Fruit fly (Drosophila melanogaster) whole organism, embryonic: ENCODE results near the gene Fbp2.

Experiments
- Ada2b ChIP-seq: fragments of 200-800 bp; sonication (Bioruptor generic); IDR thresholded peaks from 2 replicates; pipeline ENCODE4 v1.3.6; 2022; ENCODE audit warnings: missing biosample characterization, missing genetic modification characterization
- CG10267 ChIP-seq: fragments of 200-800 bp; sonication (Bioruptor generic); optimal IDR thresholded peaks from 2 replicates; lab custom pipeline; 2018; ENCODE audit warnings: missing biosample characterization, mild to moderate bottlenecking, missing genetic modification characterization, moderate library complexity
- CG10366 ChIP-seq: fragments of 200-800 bp; sonication (Bioruptor generic); IDR thresholded peaks from 2 replicates; pipeline ENCODE4 v1.3.6; 2022; ENCODE audit warnings: missing biosample characterization, missing genetic modification characterization
- CG11247 ChIP-seq: fragments of 200-800 bp; sonication (Bioruptor generic); IDR thresholded peaks from 2 replicates; pipeline ENCODE4 v1.3.6; 2022; ENCODE audit warnings: missing biosample characterization, missing genetic modification characterization
- CG15011 ChIP-seq: fragments of 200-800 bp; sonication (Bioruptor generic); optimal IDR thresholded peaks from 3 replicates; lab custom pipeline; 2018; ENCODE audit warnings: missing biosample characterization, mild to moderate bottlenecking, missing genetic modification characterization
- CG15514 ChIP-seq: fragments of 200-800 bp; sonication (Bioruptor generic); optimal IDR thresholded peaks from 3 replicates; lab custom pipeline; 2017; ENCODE audit warnings: missing biosample characterization, missing genetic modification characterization, mild to moderate bottlenecking, moderate library complexity, missing genetic modification reagents
- CG15601 ChIP-seq: fragments of 200-800 bp; sonication (Bioruptor generic); optimal IDR thresholded peaks from 3 replicates; lab custom pipeline; 2019; ENCODE audit warnings: missing biosample characterization, mild to moderate bottlenecking, missing genetic modification characterization, moderate library complexity
- CG17328 ChIP-seq: fragments of 200-800 bp; sonication (Bioruptor generic); IDR thresholded peaks from 2 replicates; pipeline ENCODE4 v1.3.6; 2022; ENCODE audit warnings: missing biosample characterization, missing genetic modification characterization
- CG18262 ChIP-seq: fragments of 200-800 bp; optimal IDR thresholded peaks from 3 replicates; lab custom pipeline; 2019; ENCODE audit warnings: missing biosample characterization, mild to moderate bottlenecking, missing genetic modification characterization, moderate library complexity
- CG2129 ChIP-seq: fragments of 200-800 bp; sonication (Bioruptor generic); IDR thresholded peaks from 2 replicates; pipeline ENCODE4 v1.3.6; 2022; ENCODE audit warnings: missing biosample characterization, missing genetic modification characterization; ENCODE audit not compliant: partially characterized antibody
- CG31224 ChIP-seq: fragments of 200-800 bp; sonication (Bioruptor generic); IDR thresholded peaks from 2 replicates; pipeline ENCODE4 v1.3.6; 2022; ENCODE audit warnings: missing biosample characterization, missing genetic modification characterization
- CG3163 ChIP-seq: fragments of 200-800 bp; sonication (Bioruptor generic); optimal IDR thresholded peaks from 3 replicates; lab custom pipeline; 2016; ENCODE audit warnings: missing biosample characterization, missing genetic modification characterization
- CG32767 ChIP-seq: fragments of 200-800 bp; sonication (Bioruptor generic); IDR thresholded peaks from 2 replicates; pipeline ENCODE4 v1.3.6; 2022; ENCODE audit warnings: missing biosample characterization, missing genetic modification characterization
- CG3995 ChIP-seq: fragments of 200-800 bp; sonication (Bioruptor generic); optimal IDR thresholded peaks from 3 replicates; lab custom pipeline; 2016; ENCODE audit warnings: missing biosample characterization, missing genetic modification characterization
- CG42726 ChIP-seq: fragments of 200-800 bp; sonication (Bioruptor generic); IDR thresholded peaks from 2 replicates; pipeline ENCODE4 v1.3.6; 2022; ENCODE audit warnings: missing biosample characterization, missing genetic modification characterization; ENCODE audit not compliant: partially characterized antibody
- CG6254 ChIP-seq: fragments of 200-800 bp; sonication (Bioruptor generic); optimal IDR thresholded peaks from 3 replicates; lab custom pipeline; 2017; ENCODE audit warnings: mild to moderate bottlenecking, missing biosample characterization, missing genetic modification reagents, missing genetic modification characterization
- CG6791 ChIP-seq: fragments of 200-800 bp; sonication (Bioruptor generic); IDR thresholded peaks from 3 replicates; pipeline ENCODE4 v1.3.6; 2022; ENCODE audit warnings: missing biosample characterization, missing genetic modification characterization; ENCODE audit not compliant: partially characterized antibody
- CG6813 ChIP-seq: fragments of 200-800 bp; sonication (Bioruptor generic); optimal IDR thresholded peaks from 2 replicates; lab custom pipeline; 2017; ENCODE audit warnings: missing biosample characterization, missing genetic modification characterization, mild to moderate bottlenecking, moderate library complexity, missing genetic modification reagents
- CG6854 ChIP-seq: fragments of 200-800 bp; sonication (Bioruptor generic); optimal IDR thresholded peaks from 3 replicates; lab custom pipeline; 2017; ENCODE audit warnings: missing biosample characterization, mild to moderate bottlenecking, missing genetic modification characterization
- CG7556 ChIP-seq: fragments of 200-800 bp; sonication (Bioruptor generic); optimal IDR thresholded peaks from 2 replicates; lab custom pipeline; 2017; ENCODE audit warnings: missing biosample characterization, mild to moderate bottlenecking, missing genetic modification characterization
- CG7839 ChIP-seq: fragments of 200-800 bp; sonication (Bioruptor generic); optimal IDR thresholded peaks from 3 replicates; lab custom pipeline; 2018; ENCODE audit warnings: missing biosample characterization, mild to moderate bottlenecking, missing genetic modification characterization, moderate library complexity
- CG8290 ChIP-seq, 3 experiments: fragments of 200-800 bp; sonication (Bioruptor generic); optimal IDR thresholded peaks; 2 replicates each; lab custom pipeline; 2016 to 2019; ENCODE audit warnings: missing biosample characterization in 3 of 3, missing genetic modification characterization in 3 of 3, mild to moderate bottlenecking in 2 of 3, moderate library complexity in 1 of 3
- CG8388 ChIP-seq: fragments of 200-800 bp; sonication (Bioruptor generic); optimal IDR thresholded peaks from 2 replicates; lab custom pipeline; 2019; ENCODE audit warnings: missing biosample characterization, mild to moderate bottlenecking, missing genetic modification characterization, moderate library complexity
- CG9727 ChIP-seq: fragments of 200-800 bp; sonication (Bioruptor generic); optimal IDR thresholded peaks from 3 replicates; lab custom pipeline; 2017; ENCODE audit warnings: missing biosample characterization, mild to moderate bottlenecking, missing genetic modification characterization
- CG9932 ChIP-seq: fragments of 200-800 bp; sonication (Bioruptor generic); IDR thresholded peaks from 2 replicates; pipeline ENCODE4 v1.3.6; 2022; ENCODE audit warnings: missing biosample characterization, missing genetic modification characterization
- Deaf1 ChIP-seq: fragments of 200-800 bp; optimal IDR thresholded peaks from 3 replicates; lab custom pipeline; 2019; ENCODE audit warnings: missing biosample characterization, mild to moderate bottlenecking, missing genetic modification characterization, moderate library complexity
- Elba2 ChIP-seq: fragments of 200-800 bp; sonication (Bioruptor generic); optimal IDR thresholded peaks from 3 replicates; lab custom pipeline; 2016; ENCODE audit warnings: missing biosample characterization, missing genetic modification characterization
- Fer3 ChIP-seq: fragments of 200-800 bp; sonication (Bioruptor generic); optimal IDR thresholded peaks from 2 replicates; lab custom pipeline; 2018; ENCODE audit warnings: missing biosample characterization, mild to moderate bottlenecking, missing genetic modification characterization, moderate library complexity
- HLH4C ChIP-seq: fragments of 200-800 bp; sonication (Bioruptor generic); IDR thresholded peaks from 3 replicates; pipeline ENCODE4 v1.3.6; 2022; ENCODE audit warnings: missing biosample characterization, missing genetic modification characterization; ENCODE audit not compliant: partially characterized antibody
- Ravus ChIP-seq: fragments of 200-800 bp; sonication (Bioruptor generic); IDR thresholded peaks from 2 replicates; pipeline ENCODE4 v1.3.6; 2022; ENCODE audit warnings: missing biosample characterization, missing genetic modification characterization
- Scr ChIP-seq: fragments of 200-800 bp; sonication (Bioruptor generic); IDR thresholded peaks from 2 replicates; pipeline ENCODE4 v1.3.6; 2022; ENCODE audit warnings: missing biosample characterization, missing genetic modification characterization; ENCODE audit not compliant: partially characterized antibody
- Spps ChIP-seq: fragments of 200-800 bp; sonication (Bioruptor generic); optimal IDR thresholded peaks from 2 replicates; lab custom pipeline; 2018; ENCODE audit warnings: missing biosample characterization, mild to moderate bottlenecking, missing genetic modification characterization
- ara ChIP-seq: fragments of 200-800 bp; sonication (Bioruptor generic); IDR thresholded peaks from 2 replicates; pipeline ENCODE4 v1.3.6; 2022; ENCODE audit warnings: missing biosample characterization, missing genetic modification characterization
- cas ChIP-seq: fragments of 200-800 bp; sonication (Bioruptor generic); IDR thresholded peaks from 2 replicates; pipeline ENCODE4 v1.3.6; 2022; ENCODE audit warnings: missing biosample characterization, missing genetic modification characterization
- dmrt11E ChIP-seq: fragments of 200-800 bp; sonication (Bioruptor generic); optimal IDR thresholded peaks from 3 replicates; lab custom pipeline; 2018; ENCODE audit warnings: missing biosample characterization, mild to moderate bottlenecking, missing genetic modification characterization, moderate library complexity
- ems ChIP-seq: fragments of 200-800 bp; sonication (Bioruptor generic); optimal IDR thresholded peaks from 3 replicates; lab custom pipeline; 2016; ENCODE audit warnings: missing biosample characterization, missing genetic modification characterization
- gcm ChIP-seq: fragments of 200-800 bp; sonication (Bioruptor generic); optimal IDR thresholded peaks from 2 replicates; lab custom pipeline; 2019; ENCODE audit warnings: missing biosample characterization, mild to moderate bottlenecking, missing genetic modification characterization, moderate library complexity
- gro ChIP-seq: fragments of 200-800 bp; sonication (Bioruptor generic); optimal IDR thresholded peaks from 2 replicates; lab custom pipeline; 2016; ENCODE audit warnings: missing biosample characterization, missing genetic modification characterization
- gsb-n ChIP-seq: fragments of 200-800 bp; sonication (Bioruptor generic); optimal IDR thresholded peaks from 3 replicates; lab custom pipeline; 2018; ENCODE audit warnings: missing biosample characterization, mild to moderate bottlenecking, missing genetic modification characterization
- inv ChIP-seq: fragments of 200-800 bp; sonication (Bioruptor generic); IDR thresholded peaks from 2 replicates; pipeline ENCODE4 v1.3.6; 2022; ENCODE audit warnings: missing biosample characterization, missing genetic modification characterization; ENCODE audit not compliant: partially characterized antibody
- nom ChIP-seq: fragments of 200-800 bp; sonication (Bioruptor generic); optimal IDR thresholded peaks from 2 replicates; lab custom pipeline; 2017; ENCODE audit warnings: missing biosample characterization, missing genetic modification characterization, mild to moderate bottlenecking, moderate library complexity, missing genetic modification reagents
- phol ChIP-seq: fragments of 200-800 bp; sonication (Bioruptor generic); optimal IDR thresholded peaks from 3 replicates; lab custom pipeline; 2018; ENCODE audit warnings: missing biosample characterization, mild to moderate bottlenecking, missing genetic modification characterization, moderate library complexity
- ranshi ChIP-seq: fragments of 200-800 bp; sonication (Bioruptor generic); IDR thresholded peaks from 2 replicates; pipeline ENCODE4 v1.3.6; 2022; ENCODE audit warnings: missing biosample characterization, missing genetic modification characterization
- row ChIP-seq: fragments of 200-800 bp; sonication (Bioruptor generic); IDR thresholded peaks from 3 replicates; pipeline ENCODE4 v1.3.6; 2022; ENCODE audit warnings: missing biosample characterization, missing genetic modification characterization
- slp2 ChIP-seq: fragments of 200-800 bp; sonication (Bioruptor generic); optimal IDR thresholded peaks from 2 replicates; lab custom pipeline; 2016; ENCODE audit warnings: missing biosample characterization, missing genetic modification characterization
- vnd ChIP-seq: fragments of 200-800 bp; sonication (Bioruptor generic); IDR thresholded peaks from 3 replicates; pipeline ENCODE4 v1.3.6; 2022; ENCODE audit warnings: missing biosample characterization, missing genetic modification characterization; ENCODE audit not compliant: partially characterized antibody
- yki ChIP-seq: fragments of >200 bp; optimal IDR thresholded peaks from 3 replicates; lab custom pipeline; 2018
- zf30C ChIP-seq: fragments of 200-800 bp; sonication (Bioruptor generic); optimal IDR thresholded peaks from 3 replicates; lab custom pipeline; 2018; ENCODE audit warnings: missing biosample characterization, mild to moderate bottlenecking, missing genetic modification characterization

The Fbp2 gene

DNA sequence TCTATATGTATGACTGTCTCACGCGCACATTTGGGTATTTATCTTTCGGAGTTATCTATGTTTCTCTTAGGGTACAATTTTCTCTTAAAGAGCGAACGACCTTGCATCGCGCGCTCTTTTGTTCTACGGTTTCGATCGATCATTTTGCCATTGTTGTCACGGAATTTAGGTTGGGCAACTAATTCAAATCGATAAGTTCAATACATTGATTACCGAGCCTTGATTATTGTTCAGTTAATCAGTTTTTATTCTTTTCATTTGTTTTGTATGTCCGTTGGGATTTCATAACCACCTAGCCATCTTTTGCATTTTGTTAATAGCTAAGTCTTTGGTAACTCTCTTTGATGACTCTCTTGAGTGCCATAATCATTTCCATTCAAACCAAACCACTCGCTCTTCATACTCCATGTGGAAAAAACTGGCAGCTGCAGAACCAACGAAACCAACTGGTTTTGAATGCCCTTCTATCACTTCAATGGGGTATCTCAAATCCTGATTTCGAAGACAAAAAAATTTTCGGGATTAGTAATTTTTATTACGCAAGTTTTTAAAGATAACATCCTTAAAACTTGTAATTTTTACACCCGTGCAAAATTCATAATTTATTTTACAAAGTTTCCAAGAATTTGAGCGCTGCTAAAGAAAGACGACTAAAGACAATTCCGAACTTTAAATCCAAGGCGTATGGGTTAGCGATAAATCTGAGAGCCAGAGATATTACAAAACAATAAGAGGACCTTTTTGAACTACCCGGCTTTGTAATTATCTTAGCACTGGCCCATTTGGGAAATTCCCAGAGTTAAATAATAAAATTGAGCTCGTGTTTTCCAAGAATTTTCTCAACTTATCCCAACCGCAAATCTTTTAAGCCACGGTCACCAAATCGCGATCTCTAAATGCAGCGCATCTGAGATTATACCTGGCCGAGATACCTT lies 22.0 kb downstream of the Fbp2 start (continued):
- TF ChIP-seq Fer3 (tag; lab: Kevin White, UChicago) (no peak), dmrt11E (no peak), Spps (tag; lab: Kevin White, UChicago) (no peak), CG7556 (GFP tag; lab: Kevin White, UChicago) (no peak), CG10366 (GFP tag; lab: Robert Waterston, UW) (no peak; the same call in 1 of the 2 replicates), CG15601 (tag; lab: Kevin White, UChicago) (no peak), cas (GFP tag; lab: Robert Waterston, UW) (no peak), gsb-n (tag; lab: Kevin White, UChicago) (no peak), ara (GFP tag; lab: Robert Waterston, UW) (no peak), CG7839 (tag; lab: Kevin White, UChicago) (no peak), nom (GFP tag; lab: Kevin White, UChicago) (no peak), phol (tag; lab: Kevin White, UChicago) (no peak), ranshi (GFP tag; lab: Robert Waterston, UW) (no peak), slp2 (GFP tag; lab: Kevin White, UChicago) (no peak), CG11247 (GFP tag; lab: Robert Waterston, UW) (no peak), CG2129 (GFP tag; lab: Robert Waterston, UW) (no peak), Elba2 (no peak), CG8290 (GFP tag; optimal IDR thresholded peaks at IDR 0.05; lab: Kevin White, UChicago) (no peak), CG8290 (tag; optimal IDR thresholded peaks at IDR 0.05; lab: Kevin White, UChicago) (peak in 1 of 2 experiments; percentile 27), CG18262 (tag; lab: Kevin White, UChicago) (peak; percentile 39), CG31224 (peak; percentile 55), zf30C (GFP tag; lab: Kevin White, UChicago) (no peak), CG6854 (no peak), CG6254 (GFP tag; lab: Kevin White, UChicago) (no peak), CG42726 (GFP tag; lab: Robert Waterston, UW) (no peak), vnd (no peak), Scr (GFP tag; lab: Robert Waterston, UW) (no peak), CG3163 (GFP tag; lab: Kevin White, UChicago) (peak; percentile 98), row (GFP tag; lab: Robert Waterston, UW) (no peak; the same call in 1 of the 3 replicates), yki (lab: Kevin White, UChicago) (peak; percentile 28), ems (GFP tag; lab: Kevin White, UChicago) (no peak), CG8388 (GFP tag; lab: Kevin White, UChicago) (no peak), CG32767 (GFP tag; lab: Robert Waterston, UW) (no peak), CG9727 (GFP tag; lab: Kevin White, UChicago) (peak; percentile 45), CG15514 (GFP tag; lab: Kevin White, UChicago) (no peak), HLH4C (GFP tag; lab: Robert Waterston, UW) (no peak), Ravus (GFP tag; lab: Robert Waterston, UW) (no peak), CG6813 (no peak), CG9932 (no peak; the same call in 1 of the 2 replicates), CG15011 (no peak), CG17328 (no peak), CG6791 (no peak), CG10267 (no peak), gro (GFP tag; lab: Kevin White, UChicago) (no peak), gcm (no peak), inv (GFP tag; lab: Robert Waterston, UW) (no peak), CG3995 (no peak), Ada2b (no peak), Deaf1 (no peak)
